Worm (Caenorhabditis elegans): Measurements from ENCODE around the gene Y38H6C.16.

The Y38H6C.16 gene

ce11 chrV:20497537-20497936 lies 41.6 kb downstream of the Y38H6C.16 start:
- no peak for TF ChIP-seq efl-1 (optimal IDR thresholded peaks at IDR 0.05)
- TF ChIP-seq efl-1 (GFP tag; optimal IDR thresholded peaks at IDR 0.05 in 1 of 2): peak in 1 of 2 experiments; percentile 25
- TF ChIP-seq elt-2 (tag; optimal IDR thresholded peaks at IDR 0.05): peak; percentile 38
- TF ChIP-seq nhr-20 (tag; optimal IDR thresholded peaks at IDR 0.05): no peak
- TF ChIP-seq unc-86 (tag; optimal IDR thresholded peaks at IDR 0.05): no peak

ce11 chrV:20493271-20494231 lies 45.6 kb downstream of the Y38H6C.16 start, which contains the start of gene B0250.5:
TSS of gene B0250.5 (plus strand) at chrV:20493924.
- peak; percentile 82 for TF ChIP-seq xbp-1 (tag; optimal IDR thresholded peaks at IDR 0.05)
- peak; percentile 22 for TF ChIP-seq blmp-1 (tag; optimal IDR thresholded peaks at IDR 0.05)
- peak; percentile 27 for TF ChIP-seq tbx-2 (tag; optimal IDR thresholded peaks at IDR 0.05)
- peak; percentile 56 for TF ChIP-seq nhr-20 (tag; optimal IDR thresholded peaks at IDR 0.05)
- TF ChIP-seq mep-1 (tag; optimal IDR thresholded peaks at IDR 0.05): peak; percentile 69
- TF ChIP-seq lin-39 (tag; optimal IDR thresholded peaks at IDR 0.05): peak; percentile 31
- TF ChIP-seq isw-1 (GFP tag; IDR thresholded peaks at IDR 0.05): peak; percentile 72
- TF ChIP-seq ceh-82 (tag; optimal IDR thresholded peaks at IDR 0.05): peak in 2 of 3 experiments; percentile 1 to 28
- peak; percentile 68 for TF ChIP-seq swsn-7 (tag; optimal IDR thresholded peaks at IDR 0.05)
- peak; percentile 62 for TF ChIP-seq irx-1 (tag; optimal IDR thresholded peaks at IDR 0.05)
- peak; percentile 60 to 70 for TF ChIP-seq lsy-2 (tag; optimal IDR thresholded peaks at IDR 0.05)
- peak; percentile 40 for TF ChIP-seq snpc-4 (tag; optimal IDR thresholded peaks at IDR 0.05)
- peak; percentile 46 to 73 for TF ChIP-seq efl-1 (optimal IDR thresholded peaks at IDR 0.05)
- TF ChIP-seq efl-1 (GFP tag; optimal IDR thresholded peaks at IDR 0.05 in 1 of 2): peak; percentile 72 to 94
- TF ChIP-seq snu-23 (GFP tag; optimal IDR thresholded peaks at IDR 0.05): peak; percentile 69
- no peak for TF ChIP-seq lir-3 (tag; optimal IDR thresholded peaks at IDR 0.05; ENCODE audit: poor library complexity)
- TF ChIP-seq unc-86 (tag; optimal IDR thresholded peaks at IDR 0.05): peak; percentile 25
- TF ChIP-seq elt-3 (tag; optimal IDR thresholded peaks at IDR 0.05): peak in 1 of 6 experiments; percentile 18
- TF ChIP-seq nhr-19 (GFP tag; conservative IDR thresholded peaks at IDR 0.05): peak; percentile 32; the same call in 1 of the 2 replicates
- peak; percentile 90 for TF ChIP-seq F16B12.6 (tag; optimal IDR thresholded peaks at IDR 0.05)
- TF ChIP-seq dsc-1 (tag; optimal IDR thresholded peaks at IDR 0.05): peak; percentile 42
- TF ChIP-seq grh-1 (GFP tag; IDR thresholded peaks at IDR 0.05): no peak
- TF ChIP-seq lin-35 (GFP tag; optimal IDR thresholded peaks at IDR 0.05): peak; percentile 28 to 80
- TF ChIP-seq efl-3 (GFP tag; optimal IDR thresholded peaks at IDR 0.05): no peak
- no peak for TF ChIP-seq ama-1 (optimal IDR thresholded peaks at IDR 0.05)
- peak; percentile 10 for TF ChIP-seq hpl-2 (GFP tag; optimal IDR thresholded peaks at IDR 0.05)
- peak; percentile 68 for TF ChIP-seq nhr-71 (tag; optimal IDR thresholded peaks at IDR 0.05)
- peak; percentile 80 for TF ChIP-seq nhr-47 (tag; optimal IDR thresholded peaks at IDR 0.05)
- no peak for TF ChIP-seq aly-2 (tag; optimal IDR thresholded peaks at IDR 0.05)
- no peak for TF ChIP-seq ceh-88 (GFP tag; IDR thresholded peaks at IDR 0.05)
- TF ChIP-seq nhr-85 (tag): peak; percentile 74
- peak; percentile 56 to 77 (median 63) for TF ChIP-seq dpl-1 (GFP tag; optimal IDR thresholded peaks at IDR 0.05)
- no peak for TF ChIP-seq ceh-63 (GFP tag; optimal IDR thresholded peaks at IDR 0.05)
- TF ChIP-seq fkh-8 (tag; optimal IDR thresholded peaks at IDR 0.05): peak; percentile 5

DNA sequence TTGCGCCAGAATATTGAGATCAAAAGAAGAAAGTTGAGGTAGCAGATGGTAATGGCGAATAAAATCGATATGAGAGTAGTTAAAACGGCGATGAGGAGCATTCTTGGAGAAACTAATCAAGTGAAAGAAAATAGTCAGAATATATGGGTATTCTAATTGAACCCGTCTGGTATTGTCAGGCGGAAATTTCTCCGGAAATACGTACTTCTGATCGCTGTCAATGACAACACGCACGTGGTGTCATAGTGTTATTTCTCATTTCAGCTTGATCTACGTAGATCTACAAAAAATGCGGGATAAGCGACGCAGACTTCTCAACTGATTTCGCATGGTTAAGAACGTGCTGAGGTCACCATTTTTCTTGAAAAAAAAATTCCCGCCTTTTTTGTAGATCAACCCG lies 46.8 kb downstream of the Y38H6C.16 start, which contains the start of gene srbc-79:
TSS of gene srbc-79 (minus strand) at position 101 of the 400 bp plus-strand sequence.
- TF ChIP-seq elt-2 (tag; optimal IDR thresholded peaks at IDR 0.05) (no peak), nhr-12 (tag; optimal IDR thresholded peaks at IDR 0.05) (no peak), mab-9 (GFP tag; IDR thresholded peaks at IDR 0.05) (no peak), nhr-85 (tag) (peak; percentile 19), nhr-77 (tag; optimal IDR thresholded peaks at IDR 0.05) (no peak)
